Worm (Caenorhabditis elegans) whole organism, midembryonic: ENCODE results near the gene F38A6.5.

Experiments
- T22C8.4 ChIP-seq: fragments of 200-800 bp; sonication (Bioruptor generic); IDR thresholded peaks from 2 replicates; pipeline ENCODE4 v1.3.6; 2022; ENCODE audit warnings: missing genetic modification characterization, missing compliant biosample characterization
- cog-1 ChIP-seq: sonication (generic microtip); optimal IDR thresholded peaks from 2 replicates; lab custom pipeline; 2016; ENCODE audit warnings: missing genetic modification characterization, missing compliant biosample characterization
- flt-1 ChIP-seq: fragments of 200-800 bp; sonication (Bioruptor generic); IDR thresholded peaks from 2 replicates; pipeline ENCODE4 v1.3.6; 2022; ENCODE audit warnings: missing genetic modification characterization, missing compliant biosample characterization
- klf-2 ChIP-seq: fragments of 200-800 bp; sonication (Bioruptor generic); conservative IDR thresholded peaks from 2 replicates; pipeline ENCODE4 v1.3.6; 2022; ENCODE audit warnings: missing genetic modification reagents, missing genetic modification characterization, missing compliant biosample characterization
- med-1 ChIP-seq: sonication (generic microtip); optimal IDR thresholded peaks from 2 replicates; lab custom pipeline; 2017; ENCODE audit warnings: missing genetic modification characterization, mild to moderate bottlenecking, missing compliant biosample characterization, antibody characterized with exemption, missing genetic modification reagents; ENCODE audit not compliant: insufficient read depth
- ref-1 ChIP-seq: fragments of 200-800 bp; sonication (Bioruptor generic); conservative IDR thresholded peaks from 2 replicates; pipeline ENCODE4 v1.3.6; 2022; ENCODE audit warnings: missing genetic modification reagents, missing genetic modification characterization, missing compliant biosample characterization
- tab-1 ChIP-seq: fragments of 200-800 bp; sonication (Bioruptor generic); IDR thresholded peaks from 2 replicates; pipeline ENCODE4 v1.3.6; 2022; ENCODE audit warnings: missing genetic modification characterization, missing compliant biosample characterization
- ztf-23 ChIP-seq: fragments of 200-800 bp; sonication (Bioruptor generic); IDR thresholded peaks from 2 replicates; pipeline ENCODE4 v1.3.6; 2022; ENCODE audit warnings: missing genetic modification reagents, missing genetic modification characterization, missing compliant biosample characterization
- ztf-29 ChIP-seq: fragments of 200-800 bp; sonication (Bioruptor generic); IDR thresholded peaks from 2 replicates; pipeline ENCODE4 v1.3.6; 2022; ENCODE audit warnings: missing genetic modification reagents, missing genetic modification characterization, missing compliant biosample characterization

Gene F38A6.5

ce11 chrV:20779707-20780346, 6.3 kb upstream of the F38A6.5 start:
- no peak for TF ChIP-seq tab-1 (GFP tag; lab: Robert Waterston, UW)
- no peak for TF ChIP-seq ref-1 (GFP tag; lab: Robert Waterston, UW)
- TF ChIP-seq T22C8.4 (GFP tag; lab: Robert Waterston, UW), result no peak
- no peak for TF ChIP-seq med-1 (GFP tag; lab: Kevin White, UChicago)
- TF ChIP-seq klf-2 (GFP tag; lab: Robert Waterston, UW), result no peak
- TF ChIP-seq cog-1 (tag; lab: Kevin White, UChicago), result no peak
- TF ChIP-seq ztf-29 (GFP tag; lab: Robert Waterston, UW), result no peak
- TF ChIP-seq ztf-23 (GFP tag; lab: Robert Waterston, UW), result no peak
- TF ChIP-seq flt-1 (GFP tag; lab: Robert Waterston, UW), result no peak

- TF ChIP-seq med-1 (GFP tag; lab: Kevin White, UChicago) (no peak), flt-1 (GFP tag; lab: Robert Waterston, UW) (no peak), ref-1 (GFP tag; lab: Robert Waterston, UW) (no peak), cog-1 (tag; lab: Kevin White, UChicago) (no peak), ztf-23 (GFP tag; lab: Robert Waterston, UW) (no peak), T22C8.4 (GFP tag; lab: Robert Waterston, UW) (no peak), tab-1 (GFP tag; lab: Robert Waterston, UW) (no peak), ztf-29 (GFP tag; lab: Robert Waterston, UW) (no peak)
Observed at ce11 chrV:20778886-20779285, 5.3 kb upstream of the F38A6.5 start.

- TF ChIP-seq flt-1 (GFP tag; lab: Robert Waterston, UW) (peak; percentile 51; the same call in 1 of the 2 replicates), T22C8.4 (GFP tag; lab: Robert Waterston, UW) (no peak), tab-1 (GFP tag; lab: Robert Waterston, UW) (no peak), cog-1 (tag; lab: Kevin White, UChicago) (peak; percentile 87), ztf-23 (GFP tag; lab: Robert Waterston, UW) (0 out of 2 replicates have a peak, but pooled peaks have one; percentile 5)
Observed at ce11 chrV:20778257-20778697, 4.7 kb upstream of the F38A6.5 start.

- no peak for TF ChIP-seq ztf-23 (GFP tag; lab: Robert Waterston, UW)
- no peak for TF ChIP-seq T22C8.4 (GFP tag; lab: Robert Waterston, UW)
- no peak for TF ChIP-seq ref-1 (GFP tag; lab: Robert Waterston, UW)
- TF ChIP-seq tab-1 (GFP tag; lab: Robert Waterston, UW), result no peak
- TF ChIP-seq med-1 (GFP tag; lab: Kevin White, UChicago), result no peak
- no peak for TF ChIP-seq klf-2 (GFP tag; lab: Robert Waterston, UW)
- no peak for TF ChIP-seq flt-1 (GFP tag; lab: Robert Waterston, UW)
- no peak for TF ChIP-seq ztf-29 (GFP tag; lab: Robert Waterston, UW)
- TF ChIP-seq cog-1 (tag; lab: Kevin White, UChicago), result no peak
Observed at ce11 chrV:20776761-20777160, 3.2 kb upstream of the F38A6.5 start.

ce11 chrV:20775269-20775668, 1.7 kb upstream of the F38A6.5 start, which contains the start of gene F38A6.4:
F38A6.4 (minus strand) TSS chrV:20775369.
- TF ChIP-seq flt-1 (GFP tag; lab: Robert Waterston, UW), result no peak
- no peak for TF ChIP-seq med-1 (GFP tag; lab: Kevin White, UChicago)
- no peak for TF ChIP-seq ztf-29 (GFP tag; lab: Robert Waterston, UW)
- TF ChIP-seq ref-1 (GFP tag; lab: Robert Waterston, UW), result no peak
- no peak for TF ChIP-seq cog-1 (tag; lab: Kevin White, UChicago)
- no peak for TF ChIP-seq T22C8.4 (GFP tag; lab: Robert Waterston, UW)
- TF ChIP-seq tab-1 (GFP tag; lab: Robert Waterston, UW), result no peak
- TF ChIP-seq ztf-23 (GFP tag; lab: Robert Waterston, UW), result no peak
- no peak for TF ChIP-seq klf-2 (GFP tag; lab: Robert Waterston, UW)

- TF ChIP-seq flt-1 (GFP tag; lab: Robert Waterston, UW), result no peak
- TF ChIP-seq ztf-29 (GFP tag; lab: Robert Waterston, UW), result no peak
- no peak for TF ChIP-seq ztf-23 (GFP tag; lab: Robert Waterston, UW)
- no peak for TF ChIP-seq med-1 (GFP tag; lab: Kevin White, UChicago)
Observed at ce11 chrV:20771702-20772101, 1.8 kb downstream of the F38A6.5 start.

- TF ChIP-seq ztf-29 (GFP tag; lab: Robert Waterston, UW) (no peak), flt-1 (GFP tag; lab: Robert Waterston, UW) (no peak), cog-1 (tag; lab: Kevin White, UChicago) (no peak), med-1 (GFP tag; lab: Kevin White, UChicago) (no peak), T22C8.4 (GFP tag; lab: Robert Waterston, UW) (no peak), ref-1 (GFP tag; lab: Robert Waterston, UW) (no peak), tab-1 (GFP tag; lab: Robert Waterston, UW) (no peak), klf-2 (GFP tag; lab: Robert Waterston, UW) (no peak), ztf-23 (GFP tag; lab: Robert Waterston, UW) (no peak)
Observed at ce11 chrV:20770846-20771245, 2.7 kb downstream of the F38A6.5 start.

- no peak for TF ChIP-seq flt-1 (GFP tag; lab: Robert Waterston, UW)
- TF ChIP-seq ztf-29 (GFP tag; lab: Robert Waterston, UW), result no peak
- TF ChIP-seq klf-2 (GFP tag; lab: Robert Waterston, UW), result no peak
- TF ChIP-seq tab-1 (GFP tag; lab: Robert Waterston, UW), result no peak
- TF ChIP-seq ztf-23 (GFP tag; lab: Robert Waterston, UW), result no peak
Observed at ce11 chrV:20770061-20770460, 3.5 kb downstream of the F38A6.5 start, which contains the start of gene elp-1. elp-1 (minus strand) TSS chrV:20770161.

- no peak for TF ChIP-seq ztf-29 (GFP tag; lab: Robert Waterston, UW)
- no peak for TF ChIP-seq med-1 (GFP tag; lab: Kevin White, UChicago)
- TF ChIP-seq flt-1 (GFP tag; lab: Robert Waterston, UW), result no peak
- TF ChIP-seq T22C8.4 (GFP tag; lab: Robert Waterston, UW), result no peak
- TF ChIP-seq ref-1 (GFP tag; lab: Robert Waterston, UW), result no peak
- TF ChIP-seq tab-1 (GFP tag; lab: Robert Waterston, UW), result no peak
- TF ChIP-seq klf-2 (GFP tag; lab: Robert Waterston, UW), result no peak
- no peak for TF ChIP-seq ztf-23 (GFP tag; lab: Robert Waterston, UW)
- no peak for TF ChIP-seq cog-1 (tag; lab: Kevin White, UChicago)
Observed at ce11 chrV:20763192-20763591, 10.4 kb downstream of the F38A6.5 start.
